4 fruit fly cellular contexts compared by ENCODE assay signal in the genomic region with DNA sequence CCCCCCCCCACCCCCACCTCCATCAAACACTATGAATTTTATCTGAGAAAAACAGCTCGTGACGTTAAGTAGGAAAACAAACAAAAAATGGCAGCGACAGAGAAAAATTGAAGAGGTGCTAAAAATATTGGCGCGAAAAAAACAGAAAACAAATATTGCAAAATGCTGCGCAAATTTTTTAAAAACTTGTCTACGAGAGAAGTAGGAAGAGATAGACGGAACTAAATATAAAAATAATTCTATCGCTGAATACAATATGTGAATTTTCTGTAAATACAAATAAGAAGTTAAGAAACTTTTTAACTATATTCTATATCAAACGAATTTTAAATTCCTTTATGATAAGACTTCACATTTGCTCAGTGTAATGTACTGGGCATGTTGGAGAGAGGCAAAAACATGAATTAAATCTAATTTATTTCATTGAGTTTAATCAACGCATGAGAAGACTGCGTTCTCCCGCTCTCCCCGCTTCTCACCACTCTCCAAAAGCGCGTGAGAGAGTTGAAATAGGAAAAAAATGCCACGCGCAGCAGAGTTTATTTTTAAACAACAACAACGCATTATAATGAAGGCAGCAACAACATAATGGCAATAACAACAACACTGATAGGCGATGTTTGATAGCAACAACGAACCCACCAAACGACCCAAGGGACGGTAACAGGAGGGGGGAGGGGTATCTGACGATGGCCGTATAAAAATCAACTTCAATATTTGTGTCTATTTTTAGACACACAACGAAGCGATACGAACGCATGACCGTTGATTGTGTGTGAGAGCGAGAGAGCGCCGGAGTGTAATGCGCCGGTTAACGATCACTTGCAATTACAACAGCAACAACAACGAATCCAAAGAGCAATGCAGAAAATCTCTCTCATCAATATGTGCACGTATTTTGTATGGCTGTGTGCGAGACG.
TF ChIP-seq lines count a peak whose summit lies in the region.

No protein-coding gene starts in this region.

TF ChIP-seq in whole organism, adult, 20 proteins besides CTCF, POLR2A, EP300 and RAD21 (continued from another document):
- TF ChIP-seq CG5204 (GFP tag; optimal IDR thresholded peaks at IDR 0.05; lab: Kevin White, UChicago) = no peak
- peak; percentile 94 for TF ChIP-seq kay (GFP tag; lab: Kevin White, UChicago; ENCODE audit: borderline replicate concordance)
- TF ChIP-seq toe (GFP tag; optimal IDR thresholded peaks at IDR 0.05; lab: Kevin White, UChicago) = peak; percentile 30
- peak; percentile 60 for TF ChIP-seq CG33017 (tag; optimal IDR thresholded peaks at IDR 0.05; lab: Kevin White, UChicago)

TF ChIP-seq in whole organism, embryonic, 481 proteins besides CTCF, POLR2A, EP300 and RAD21 (continued from another document and continues in another):
- TF ChIP-seq Ptx1 (GFP tag; IDR thresholded peaks at IDR 0.05; lab: Robert Waterston, UW) = no peak
- TF ChIP-seq mld (GFP tag; IDR thresholded peaks at IDR 0.05; lab: Robert Waterston, UW; ENCODE audit: partially characterized antibody) = no peak
- no peak for TF ChIP-seq CG2875 (GFP tag; optimal IDR thresholded peaks at IDR 0.05; lab: Kevin White, UChicago)
- TF ChIP-seq Elba2 (GFP tag; optimal IDR thresholded peaks at IDR 0.05; lab: Kevin White, UChicago) = no peak
- TF ChIP-seq CG4854 (GFP tag; optimal IDR thresholded peaks at IDR 0.05; lab: Kevin White, UChicago) = no peak
- TF ChIP-seq CG32532 (GFP tag; IDR thresholded peaks at IDR 0.05; lab: Robert Waterston, UW) = peak; percentile 34
- TF ChIP-seq gt (GFP tag; IDR thresholded peaks at IDR 0.05; lab: Robert Waterston, UW) = no peak
- no peak for TF ChIP-seq CG17802 (tag; optimal IDR thresholded peaks at IDR 0.05; lab: Kevin White, UChicago)
- TF ChIP-seq nau (GFP tag; optimal IDR thresholded peaks at IDR 0.05; lab: Kevin White, UChicago) = no peak
- no peak for TF ChIP-seq CG16779 (GFP tag; IDR thresholded peaks at IDR 0.05; lab: Robert Waterston, UW)
- TF ChIP-seq sisA (GFP tag; IDR thresholded peaks at IDR 0.05; lab: Robert Waterston, UW) = 0 out of 2 replicates have a peak, but pooled peaks have one; percentile 24
- peak; percentile 67; the same call in 2 of the 3 replicates for TF ChIP-seq CG34224 (GFP tag; IDR thresholded peaks at IDR 0.05; lab: Robert Waterston, UW; ENCODE audit: partially characterized antibody)
- TF ChIP-seq ro (GFP tag; IDR thresholded peaks at IDR 0.05; lab: Robert Waterston, UW) = no peak
- no peak; the same call in 2 of the 3 replicates for TF ChIP-seq Opbp (GFP tag; IDR thresholded peaks at IDR 0.05; lab: Robert Waterston, UW; ENCODE audit: partially characterized antibody)
- TF ChIP-seq CG16863 (GFP tag; optimal IDR thresholded peaks at IDR 0.05; lab: Kevin White, UChicago) = no peak
- no peak for TF ChIP-seq CG1603 (tag; optimal IDR thresholded peaks at IDR 0.05; lab: Kevin White, UChicago)
- TF ChIP-seq Trl (optimal IDR thresholded peaks at IDR 0.05; lab: Kevin White, UChicago) = peak; percentile 83 to 91
- TF ChIP-seq Trl (GFP tag; optimal IDR thresholded peaks at IDR 0.05; lab: Kevin White, UChicago) = peak; percentile 32
- TF ChIP-seq BtbVII (GFP tag; optimal IDR thresholded peaks at IDR 0.05; lab: Kevin White, UChicago) = no peak
- no peak for TF ChIP-seq cas (GFP tag; IDR thresholded peaks at IDR 0.05; lab: Robert Waterston, UW)
- no peak for TF ChIP-seq Eip74EF (GFP tag; optimal IDR thresholded peaks at IDR 0.05; lab: Kevin White, UChicago)
- TF ChIP-seq Gsc (GFP tag; IDR thresholded peaks at IDR 0.05; lab: Robert Waterston, UW) = no peak
- no peak for TF ChIP-seq run (tag; optimal IDR thresholded peaks at IDR 0.05; lab: Kevin White, UChicago)
- TF ChIP-seq CG10209 (GFP tag; optimal IDR thresholded peaks at IDR 0.05; lab: Kevin White, UChicago) = peak; percentile 33
- TF ChIP-seq crp (GFP tag; optimal IDR thresholded peaks at IDR 0.05; lab: Kevin White, UChicago) = no peak
- TF ChIP-seq Side (GFP tag; optimal IDR thresholded peaks at IDR 0.05; lab: Kevin White, UChicago) = no peak
- TF ChIP-seq klu (GFP tag; IDR thresholded peaks at IDR 0.05; lab: Robert Waterston, UW) = 0 out of 2 replicates have a peak, but pooled peaks have one; percentile 20
- TF ChIP-seq ara (GFP tag; IDR thresholded peaks at IDR 0.05; lab: Robert Waterston, UW) = no peak
- TF ChIP-seq pb (GFP tag; optimal IDR thresholded peaks at IDR 0.05; lab: Kevin White, UChicago) = peak; percentile 49
- TF ChIP-seq pros (GFP tag; optimal IDR thresholded peaks at IDR 0.05; lab: Kevin White, UChicago) = peak; percentile 74
- no peak for TF ChIP-seq otp (GFP tag; IDR thresholded peaks at IDR 0.05; lab: Robert Waterston, UW)
- TF ChIP-seq bigmax (GFP tag; optimal IDR thresholded peaks at IDR 0.05; lab: Kevin White, UChicago) = peak; percentile 2
- TF ChIP-seq Deaf1 (tag; optimal IDR thresholded peaks at IDR 0.05; lab: Kevin White, UChicago) = peak; percentile 93
- TF ChIP-seq CG7271 (tag; optimal IDR thresholded peaks at IDR 0.05; lab: Kevin White, UChicago) = no peak
- no peak for TF ChIP-seq Doc2 (GFP tag; IDR thresholded peaks at IDR 0.05; lab: Robert Waterston, UW)
- no peak for TF ChIP-seq ab (GFP tag; optimal IDR thresholded peaks at IDR 0.05; lab: Kevin White, UChicago)
- TF ChIP-seq ATbp (GFP tag; optimal IDR thresholded peaks at IDR 0.05; lab: Kevin White, UChicago) = no peak
- peak; percentile 9 for TF ChIP-seq CG17385 (GFP tag; optimal IDR thresholded peaks at IDR 0.05; lab: Kevin White, UChicago)
- 0 out of 2 replicates have a peak, but pooled peaks have one; percentile 2 for TF ChIP-seq E2f1 (GFP tag; IDR thresholded peaks at IDR 0.05; lab: Robert Waterston, UW)

TF ChIP-seq in whole organism, prepupa, 60 proteins besides CTCF, POLR2A, EP300 and RAD21 (continued from another document):
- TF ChIP-seq CG11294 (GFP tag; IDR thresholded peaks at IDR 0.05; lab: Robert Waterston, UW) (peak; percentile 7; the same call in 1 of the 2 replicates), ss (GFP tag; optimal IDR thresholded peaks at IDR 0.05; lab: Kevin White, UChicago) (peak; percentile 74 to 87), CG7368 (GFP tag; optimal IDR thresholded peaks at IDR 0.05; lab: Kevin White, UChicago) (no peak), CG8119 (GFP tag; IDR thresholded peaks at IDR 0.05; lab: Robert Waterston, UW) (peak; percentile 78), achi (GFP tag; optimal IDR thresholded peaks at IDR 0.05; lab: Kevin White, UChicago) (peak; percentile 52), Hr39 (GFP tag; optimal IDR thresholded peaks at IDR 0.05; lab: Kevin White, UChicago) (peak; percentile 14), CG3919 (GFP tag; optimal IDR thresholded peaks at IDR 0.05; lab: Kevin White, UChicago) (peak; percentile 52), OdsH (GFP tag; optimal IDR thresholded peaks at IDR 0.05; lab: Kevin White, UChicago) (peak; percentile 65), Eip75B (GFP tag; optimal IDR thresholded peaks at IDR 0.05; lab: Kevin White, UChicago) (peak; percentile 21), CG15336 (GFP tag; IDR thresholded peaks at IDR 0.05; lab: Robert Waterston, UW) (peak; percentile 76), CG3032 (tag; optimal IDR thresholded peaks at IDR 0.05; lab: Kevin White, UChicago) (peak; percentile 27), Eip93F (GFP tag; optimal IDR thresholded peaks at IDR 0.05; lab: Kevin White, UChicago) (peak; percentile 67), vri (GFP tag; optimal IDR thresholded peaks at IDR 0.05; lab: Kevin White, UChicago) (peak; percentile 87), Eip78C (GFP tag; lab: Kevin White, UChicago) (peak; percentile 59), fkh (GFP tag; optimal IDR thresholded peaks at IDR 0.05; lab: Kevin White, UChicago) (peak; percentile 95), CG31627 (GFP tag; optimal IDR thresholded peaks at IDR 0.05; lab: Kevin White, UChicago) (no peak), eg (GFP tag; IDR thresholded peaks at IDR 0.05; lab: Robert Waterston, UW) (peak; percentile 73), svp (GFP tag; lab: Kevin White, UChicago) (peak; percentile 94), CG6792 (GFP tag; optimal IDR thresholded peaks at IDR 0.05; lab: Kevin White, UChicago) (no peak), Gug (GFP tag; IDR thresholded peaks at IDR 0.05; lab: Robert Waterston, UW) (peak; percentile 31), CG6808 (GFP tag; optimal IDR thresholded peaks at IDR 0.05; lab: Kevin White, UChicago) (peak; percentile 75), dac (GFP tag; optimal IDR thresholded peaks at IDR 0.05; lab: Kevin White, UChicago) (peak; percentile 14), CG6163 (GFP tag; IDR thresholded peaks at IDR 0.05; lab: Robert Waterston, UW) (peak; percentile 70), acj6 (GFP tag; optimal IDR thresholded peaks at IDR 0.05; lab: Kevin White, UChicago) (peak; percentile 32), CG6854 (GFP tag; optimal IDR thresholded peaks at IDR 0.05; lab: Kevin White, UChicago) (peak; percentile 74), Hr38 (GFP tag; optimal IDR thresholded peaks at IDR 0.05; lab: Kevin White, UChicago) (no peak), Met (GFP tag; optimal IDR thresholded peaks at IDR 0.05; lab: Kevin White, UChicago) (peak; percentile 34), CG6276 (GFP tag; optimal IDR thresholded peaks at IDR 0.05; lab: Kevin White, UChicago) (peak; percentile 72), salr (GFP tag; optimal IDR thresholded peaks at IDR 0.05; lab: Kevin White, UChicago) (peak in 1 of 2 experiments; percentile 55), Sox14 (GFP tag; optimal IDR thresholded peaks at IDR 0.05; lab: Kevin White, UChicago) (peak; percentile 65), lz (GFP tag; optimal IDR thresholded peaks at IDR 0.05; lab: Kevin White, UChicago) (no peak), CG4318 (GFP tag; optimal IDR thresholded peaks at IDR 0.05; lab: Kevin White, UChicago) (peak; percentile 41), CG8632 (GFP tag; optimal IDR thresholded peaks at IDR 0.05; lab: Kevin White, UChicago) (no peak), net (GFP tag; optimal IDR thresholded peaks at IDR 0.05; lab: Kevin White, UChicago) (no peak), Sox15 (GFP tag; optimal IDR thresholded peaks at IDR 0.05; lab: Kevin White, UChicago) (no peak), Lpt (GFP tag; optimal IDR thresholded peaks at IDR 0.05; lab: Kevin White, UChicago) (peak; percentile 73)

TF ChIP-seq in whole organism, pupa, 21 proteins besides CTCF, POLR2A, EP300 and RAD21 (continued from another document):
- TF ChIP-seq CG14655 (GFP tag; optimal IDR thresholded peaks at IDR 0.05; lab: Kevin White, UChicago) (peak; percentile 58), CG17806 (tag; optimal IDR thresholded peaks at IDR 0.05; lab: Kevin White, UChicago) (peak; percentile 25), CG13204 (GFP tag; optimal IDR thresholded peaks at IDR 0.05; lab: Kevin White, UChicago) (peak; percentile 80)
